Fruit fly (Drosophila melanogaster): ENCODE data around the gene beta4GalT7.

beta4GalT7 gene

DNA sequence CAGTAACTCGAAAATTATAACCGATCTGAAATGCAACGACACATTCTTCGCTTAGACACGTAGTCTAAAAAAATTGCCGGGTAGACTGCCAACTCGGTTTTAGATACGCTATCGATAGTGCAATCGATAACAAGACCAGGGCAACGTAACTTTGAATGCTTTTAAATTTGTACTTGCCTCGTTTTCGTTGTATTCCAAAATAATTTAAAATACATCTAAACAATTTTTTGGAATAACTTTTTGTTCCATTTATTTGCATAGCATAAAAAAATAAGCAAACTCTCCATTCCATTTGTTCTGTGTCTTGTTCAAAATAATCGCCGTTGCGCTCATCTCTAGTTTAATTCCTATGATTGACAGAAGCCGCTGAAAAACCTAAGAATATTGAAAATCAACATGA, 46.5 kb downstream of the beta4GalT7 start, which contains the start of the genes Stt3B and CG11839:
Gene Stt3B (minus strand): TSS at position 69 of the 400 bp plus-strand sequence.
Gene CG11839 (plus strand): TSS at position 359 of the 400 bp plus-strand sequence.
- TF ChIP-seq usp (GFP tag; optimal IDR thresholded peaks at IDR 0.05) = no peak
- no peak for TF ChIP-seq CG8478 (optimal IDR thresholded peaks at IDR 0.05)
- TF ChIP-seq pan (optimal IDR thresholded peaks at IDR 0.05) = no peak
- TF ChIP-seq psq (optimal IDR thresholded peaks at IDR 0.05) = no peak
- TF ChIP-seq Dll (optimal IDR thresholded peaks at IDR 0.05) = no peak
- TF ChIP-seq EcR (GFP tag; optimal IDR thresholded peaks at IDR 0.05) = no peak

DNA sequence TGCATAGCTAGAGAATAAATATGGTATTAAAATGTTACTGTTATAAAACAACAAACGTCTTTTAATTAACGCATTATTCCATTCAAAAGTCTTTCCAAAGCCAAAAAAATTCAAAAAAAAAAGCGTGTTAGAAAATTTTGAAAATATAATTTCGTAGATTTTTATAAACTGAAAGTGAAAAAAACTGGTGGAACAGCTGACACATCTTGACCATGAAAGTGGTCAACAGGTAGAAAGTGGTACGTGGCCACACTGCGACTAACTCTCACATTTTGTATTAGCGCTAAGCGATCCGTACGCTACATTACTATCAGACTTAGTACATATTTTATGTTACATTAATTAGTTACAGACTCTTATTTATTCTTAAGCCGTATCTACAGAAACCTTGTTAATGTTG, 47.8 kb downstream of the beta4GalT7 start, which contains the start of gene CG11836:
Gene CG11836 (plus strand): TSS at position 256 of the 400 bp plus-strand sequence.
- TF ChIP-seq usp (GFP tag; optimal IDR thresholded peaks at IDR 0.05) (no peak), EcR (GFP tag; optimal IDR thresholded peaks at IDR 0.05) (no peak), CG8478 (optimal IDR thresholded peaks at IDR 0.05) (no peak), pan (optimal IDR thresholded peaks at IDR 0.05) (no peak), psq (optimal IDR thresholded peaks at IDR 0.05) (no peak), Dll (optimal IDR thresholded peaks at IDR 0.05) (no peak)

Data from whole organism.